Worm (Caenorhabditis elegans) whole organism, L4/young adult: ENCODE measurements around the gene ZK1290.15.

Experiments
- W03F9.2 ChIP-seq: fragments of 150-350 bp; optimal IDR thresholded peaks from 2 replicates; lab custom pipeline; 2014; ENCODE audit warnings: missing biosample characterization, missing genetic modification characterization
- dao-5 ChIP-seq: sonication (generic microtip); optimal IDR thresholded peaks from 2 replicates; lab custom pipeline; 2016; ENCODE audit warnings: missing genotype, missing genetic modification characterization, moderate library complexity, missing compliant biosample characterization

DNA sequence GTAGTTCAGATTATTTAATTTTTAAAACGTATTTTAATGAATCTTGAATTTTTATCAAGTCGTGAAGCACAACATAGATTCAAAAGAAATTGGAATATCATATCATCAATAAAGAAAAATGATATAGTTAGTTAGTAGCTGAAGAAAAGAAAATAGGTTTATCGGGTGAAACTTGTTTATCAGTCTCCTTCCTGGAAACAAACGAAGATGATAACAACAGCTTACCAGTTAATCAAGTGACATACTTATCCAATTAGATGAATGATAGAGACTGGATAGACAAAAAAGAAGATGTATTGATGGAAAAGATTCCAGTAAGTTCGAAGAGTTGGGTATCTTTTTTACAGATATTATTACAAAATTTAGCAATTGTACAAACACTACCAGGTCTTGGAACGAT lies 19.6 kb downstream of the ZK1290.15 start:
- TF ChIP-seq W03F9.2 (tag; lab: Kevin White, UChicago) (no peak), dao-5 (tag; lab: Kevin White, UChicago) (no peak)
